Fruit fly (Drosophila melanogaster) whole organism, embryonic: Measurements from ENCODE around the gene CRAT.

Source experiments
- BEAF-32 ChIP-seq: fragments of 200-800 bp; sonication (Bioruptor generic); optimal IDR thresholded peaks from 3 replicates; lab custom pipeline; 2017; ENCODE audit warnings: missing biosample characterization, missing genetic modification characterization, mild to moderate bottlenecking, moderate library complexity, missing genetic modification reagents
- CG10147 ChIP-seq: fragments of 200-800 bp; sonication (Bioruptor generic); optimal IDR thresholded peaks from 2 replicates; lab custom pipeline; 2019; ENCODE audit warnings: missing biosample characterization, mild to moderate bottlenecking, missing genetic modification characterization, moderate library complexity
- CG11695 ChIP-seq: fragments of 200-800 bp; sonication (Bioruptor generic); IDR thresholded peaks from 3 replicates; pipeline ENCODE4 v1.3.6; 2022; ENCODE audit warnings: missing biosample characterization, missing genetic modification characterization
- CG12769 ChIP-seq: fragments of 200-800 bp; sonication (Bioruptor generic); optimal IDR thresholded peaks from 2 replicates; lab custom pipeline; 2019; ENCODE audit warnings: missing biosample characterization, mild to moderate bottlenecking, missing genetic modification characterization, moderate library complexity
- CG13424 ChIP-seq: fragments of 200-800 bp; sonication (Bioruptor generic); optimal IDR thresholded peaks from 2 replicates; lab custom pipeline; 2019; ENCODE audit warnings: missing biosample characterization, mild to moderate bottlenecking, missing genetic modification characterization, moderate library complexity
- CG15514 ChIP-seq: fragments of 200-800 bp; sonication (Bioruptor generic); optimal IDR thresholded peaks from 3 replicates; lab custom pipeline; 2017; ENCODE audit warnings: missing biosample characterization, missing genetic modification characterization, mild to moderate bottlenecking, moderate library complexity, missing genetic modification reagents
- CG17912 ChIP-seq: fragments of 200-800 bp; sonication (Bioruptor generic); optimal IDR thresholded peaks from 2 replicates; lab custom pipeline; 2018; ENCODE audit warnings: missing biosample characterization, mild to moderate bottlenecking, missing genetic modification characterization
- CG1792 ChIP-seq: fragments of 200-800 bp; sonication (Bioruptor generic); optimal IDR thresholded peaks from 2 replicates; lab custom pipeline; 2016; ENCODE audit warnings: missing biosample characterization, missing genetic modification characterization
- CG18262 ChIP-seq: fragments of 200-800 bp; optimal IDR thresholded peaks from 3 replicates; lab custom pipeline; 2019; ENCODE audit warnings: missing biosample characterization, mild to moderate bottlenecking, missing genetic modification characterization, moderate library complexity
- CG30403 ChIP-seq: fragments of 200-800 bp; sonication (Bioruptor generic); optimal IDR thresholded peaks from 3 replicates; lab custom pipeline; 2016; ENCODE audit warnings: missing biosample characterization, missing genetic modification characterization
- CG3281 ChIP-seq: fragments of 200-800 bp; sonication (Bioruptor generic); optimal IDR thresholded peaks from 3 replicates; lab custom pipeline; 2017; ENCODE audit warnings: missing biosample characterization, mild to moderate bottlenecking, missing genetic modification characterization
- CG33213 ChIP-seq: fragments of 200-800 bp; sonication (Bioruptor generic); optimal IDR thresholded peaks from 3 replicates; lab custom pipeline; 2016; ENCODE audit warnings: missing biosample characterization, missing genetic modification characterization
- CG4328 ChIP-seq: fragments of 200-800 bp; sonication (Bioruptor generic); optimal IDR thresholded peaks from 3 replicates; lab custom pipeline; 2017; ENCODE audit warnings: missing biosample characterization, missing genetic modification reagents, missing genetic modification characterization
- CG4360 ChIP-seq: fragments of 200-800 bp; sonication (Bioruptor generic); IDR thresholded peaks from 2 replicates; pipeline ENCODE4 v1.3.6; 2022; ENCODE audit warnings: missing biosample characterization, missing genetic modification characterization
- CG43689 ChIP-seq: fragments of 200-800 bp; sonication (Bioruptor generic); IDR thresholded peaks from 2 replicates; pipeline ENCODE4 v1.3.6; 2022; ENCODE audit warnings: missing biosample characterization, missing genetic modification characterization
- CG4617 ChIP-seq: fragments of 200-800 bp; sonication (Bioruptor generic); optimal IDR thresholded peaks from 3 replicates; lab custom pipeline; 2016; ENCODE audit warnings: missing biosample characterization, missing genetic modification characterization, borderline replicate concordance
- CG4707 ChIP-seq: fragments of 200-800 bp; sonication (Bioruptor generic); optimal IDR thresholded peaks from 2 replicates; lab custom pipeline; 2018; ENCODE audit warnings: missing biosample characterization, mild to moderate bottlenecking, missing genetic modification characterization, moderate library complexity
- CG6272 ChIP-seq: fragments of 200-800 bp; sonication (Bioruptor generic); IDR thresholded peaks from 2 replicates; pipeline ENCODE4 v1.3.6; 2022; ENCODE audit warnings: missing biosample characterization, missing genetic modification characterization
- CG7372 ChIP-seq: fragments of 200-800 bp; sonication (Bioruptor generic); IDR thresholded peaks from 2 replicates; pipeline ENCODE4 v1.3.6; 2022; ENCODE audit warnings: missing biosample characterization, missing genetic modification characterization
- CG7556 ChIP-seq: fragments of 200-800 bp; sonication (Bioruptor generic); optimal IDR thresholded peaks from 2 replicates; lab custom pipeline; 2017; ENCODE audit warnings: missing biosample characterization, mild to moderate bottlenecking, missing genetic modification characterization
- CG7928 ChIP-seq: fragments of 200-800 bp; sonication (Bioruptor generic); optimal IDR thresholded peaks from 2 replicates; lab custom pipeline; 2017; ENCODE audit warnings: missing biosample characterization, mild to moderate bottlenecking, missing genetic modification characterization
- E2f2 ChIP-seq: fragments of 200-800 bp; sonication (Bioruptor generic); IDR thresholded peaks from 2 replicates; pipeline ENCODE4 v1.3.6; 2022; ENCODE audit warnings: missing biosample characterization, missing genetic modification characterization
- Fer2 ChIP-seq: fragments of 200-800 bp; sonication (Bioruptor generic); optimal IDR thresholded peaks from 2 replicates; lab custom pipeline; 2018; ENCODE audit warnings: missing biosample characterization, mild to moderate bottlenecking, missing genetic modification characterization, moderate library complexity
- H2.0 ChIP-seq: fragments of 200-800 bp; sonication (Bioruptor generic); IDR thresholded peaks from 2 replicates; pipeline ENCODE4 v1.3.6; 2022; ENCODE audit warnings: missing biosample characterization, missing genetic modification characterization
- Hsf ChIP-seq: fragments of 200-800 bp; sonication (Bioruptor generic); optimal IDR thresholded peaks from 3 replicates; lab custom pipeline; 2016; ENCODE audit warnings: missing biosample characterization, missing genetic modification characterization
- Mes4 ChIP-seq: fragments of 200-800 bp; sonication (Bioruptor generic); optimal IDR thresholded peaks from 2 replicates; lab custom pipeline; 2016; ENCODE audit warnings: missing biosample characterization, missing genetic modification characterization
- Mrtf ChIP-seq: fragments of 200-800 bp; sonication (Bioruptor generic); IDR thresholded peaks from 3 replicates; pipeline ENCODE4 v1.3.6; 2022; ENCODE audit warnings: missing biosample characterization, missing genetic modification characterization
- Oaz ChIP-seq: fragments of 200-800 bp; sonication (Bioruptor generic); IDR thresholded peaks from 2 replicates; pipeline ENCODE4 v1.3.6; 2022; ENCODE audit warnings: missing biosample characterization, missing genetic modification characterization
- Optix ChIP-seq: fragments of 200-800 bp; sonication (Bioruptor generic); IDR thresholded peaks from 3 replicates; pipeline ENCODE4 v1.3.6; 2022; ENCODE audit warnings: missing biosample characterization, missing genetic modification characterization
- PHDP ChIP-seq: fragments of 200-800 bp; sonication (Bioruptor generic); optimal IDR thresholded peaks from 3 replicates; lab custom pipeline; 2018; ENCODE audit warnings: missing biosample characterization, mild to moderate bottlenecking, missing genetic modification characterization, moderate library complexity
- Sry-β ChIP-seq: fragments of 200-800 bp; sonication (Bioruptor generic); optimal IDR thresholded peaks from 2 replicates; lab custom pipeline; 2018; ENCODE audit warnings: missing biosample characterization, mild to moderate bottlenecking, missing genetic modification characterization, moderate library complexity
- TFAM ChIP-seq: fragments of 200-800 bp; sonication (Bioruptor generic); optimal IDR thresholded peaks from 2 replicates; lab custom pipeline; 2017; ENCODE audit warnings: missing biosample characterization, missing genetic modification characterization, inconsistent platforms
- Xbp1 ChIP-seq: fragments of 200-800 bp; sonication (Bioruptor generic); optimal IDR thresholded peaks from 3 replicates; lab custom pipeline; 2016; ENCODE audit warnings: missing biosample characterization, mild to moderate bottlenecking, missing genetic modification characterization
- Xrp1 ChIP-seq: fragments of 200-800 bp; sonication (Bioruptor generic); IDR thresholded peaks from 2 replicates; pipeline ENCODE4 v1.3.6; 2022; ENCODE audit warnings: missing biosample characterization, missing genetic modification characterization
- gt ChIP-seq: fragments of 200-800 bp; sonication (Bioruptor generic); IDR thresholded peaks from 2 replicates; pipeline ENCODE4 v1.3.6; 2022; ENCODE audit warnings: missing biosample characterization, missing genetic modification characterization
- inv ChIP-seq: fragments of 200-800 bp; sonication (Bioruptor generic); IDR thresholded peaks from 2 replicates; pipeline ENCODE4 v1.3.6; 2022; ENCODE audit warnings: missing biosample characterization, missing genetic modification characterization; ENCODE audit not compliant: partially characterized antibody
- lilli ChIP-seq: fragments of 200-800 bp; sonication (Bioruptor generic); optimal IDR thresholded peaks from 3 replicates; lab custom pipeline; 2016; ENCODE audit warnings: missing biosample characterization, missing genetic modification characterization
- lmd ChIP-seq: fragments of 200-800 bp; sonication (Bioruptor generic); IDR thresholded peaks from 2 replicates; pipeline ENCODE4 v1.3.6; 2022; ENCODE audit warnings: missing biosample characterization, missing genetic modification characterization
- lov ChIP-seq, 2 experiments: fragments of 200-800 bp in 1 of 2; fragments of >200 bp in 1 of 2; sonication (Bioruptor generic) in 1 of 2; IDR thresholded peaks in 1 of 2; optimal IDR thresholded peaks in 1 of 2; 2 replicates in 1 of 2; 3 replicates in 1 of 2; pipeline versions ENCODE4 v1.3.6 to Lab custom; 2017 to 2022; ENCODE audit warnings: missing biosample characterization in 1 of 2, missing genetic modification characterization in 1 of 2
- mam ChIP-seq: fragments of 200-800 bp; sonication (Bioruptor generic); optimal IDR thresholded peaks from 3 replicates; lab custom pipeline; 2016; ENCODE audit warnings: missing biosample characterization, missing genetic modification characterization
- nerfin-1 ChIP-seq: fragments of 200-800 bp; sonication (Bioruptor generic); optimal IDR thresholded peaks from 3 replicates; lab custom pipeline; 2019; ENCODE audit warnings: missing biosample characterization, mild to moderate bottlenecking, missing genetic modification characterization, moderate library complexity
- pho ChIP-seq: fragments of 200-800 bp; sonication (Bioruptor generic); optimal IDR thresholded peaks from 2 replicates; lab custom pipeline; 2016; ENCODE audit warnings: missing biosample characterization, missing genetic modification characterization
- phol ChIP-seq: fragments of 200-800 bp; sonication (Bioruptor generic); optimal IDR thresholded peaks from 3 replicates; lab custom pipeline; 2018; ENCODE audit warnings: missing biosample characterization, mild to moderate bottlenecking, missing genetic modification characterization, moderate library complexity
- psq ChIP-seq: fragments of 200-800 bp; sonication (Bioruptor generic); optimal IDR thresholded peaks from 2 replicates; lab custom pipeline; 2017; ENCODE audit warnings: missing biosample characterization, missing genetic modification characterization
- ranshi ChIP-seq: fragments of 200-800 bp; sonication (Bioruptor generic); IDR thresholded peaks from 2 replicates; pipeline ENCODE4 v1.3.6; 2022; ENCODE audit warnings: missing biosample characterization, missing genetic modification characterization
- sob ChIP-seq: fragments of 200-800 bp; sonication (Bioruptor generic); IDR thresholded peaks from 2 replicates; pipeline ENCODE4 v1.3.6; 2022; ENCODE audit warnings: missing biosample characterization, missing genetic modification characterization
- tio ChIP-seq: fragments of 200-800 bp; sonication (Bioruptor generic); optimal IDR thresholded peaks from 2 replicates; lab custom pipeline; 2017; ENCODE audit warnings: missing biosample characterization, missing genetic modification characterization, inconsistent platforms
- tna ChIP-seq: fragments of 200-800 bp; sonication (Bioruptor generic); IDR thresholded peaks from 2 replicates; pipeline ENCODE4 v1.3.6; 2022; ENCODE audit warnings: missing biosample characterization, missing genetic modification characterization; ENCODE audit not compliant: partially characterized antibody
- yki ChIP-seq: fragments of >200 bp; optimal IDR thresholded peaks from 3 replicates; lab custom pipeline; 2018
- zen2 ChIP-seq: fragments of 200-800 bp; sonication (Bioruptor generic); IDR thresholded peaks from 3 replicates; pipeline ENCODE4 v1.3.6; 2022; ENCODE audit warnings: missing biosample characterization, missing genetic modification characterization; ENCODE audit not compliant: partially characterized antibody

Gene CRAT

dm6 chr3R:6416242-6416641, 40.4 kb upstream of the CRAT start (continued):
- TF ChIP-seq gt (GFP tag; lab: Robert Waterston, UW) (no peak), CG4328 (GFP tag; lab: Kevin White, UChicago) (no peak), CG17912 (GFP tag; lab: Kevin White, UChicago) (no peak), CG4707 (GFP tag; lab: Kevin White, UChicago) (no peak), E2f2 (GFP tag; lab: Robert Waterston, UW) (peak; percentile 48; the same call in 1 of the 2 replicates), lilli (GFP tag; lab: Kevin White, UChicago) (peak; percentile 85), CG43689 (no peak), Xbp1 (GFP tag; lab: Kevin White, UChicago) (peak; percentile 75), PHDP (peak; percentile 82), nerfin-1 (tag; lab: Kevin White, UChicago) (peak; percentile 22), ranshi (GFP tag; lab: Robert Waterston, UW) (peak; percentile 84), CG7928 (GFP tag; lab: Kevin White, UChicago) (peak; percentile 38), Optix (GFP tag; lab: Robert Waterston, UW) (peak; percentile 77; the same call in 2 of the 3 replicates), BEAF-32 (no peak), CG4617 (no peak), CG7372 (GFP tag; lab: Robert Waterston, UW) (peak; percentile 69), mam (GFP tag; lab: Kevin White, UChicago) (peak; percentile 75), CG10147 (GFP tag; lab: Kevin White, UChicago) (peak; percentile 71), CG4360 (peak; percentile 70), zen2 (GFP tag; lab: Robert Waterston, UW) (no peak), Mrtf (GFP tag; lab: Robert Waterston, UW) (peak; percentile 88), Fer2 (peak; percentile 63), inv (GFP tag; lab: Robert Waterston, UW) (no peak), CG11695 (GFP tag; lab: Robert Waterston, UW) (peak; percentile 82), pho (GFP tag; lab: Kevin White, UChicago) (peak; percentile 82), psq (no peak), CG15514 (peak; percentile 78), Sry-β (GFP tag; lab: Kevin White, UChicago) (no peak), CG13424 (tag; lab: Kevin White, UChicago) (peak; percentile 68), yki (lab: Kevin White, UChicago) (no peak), Oaz (GFP tag; lab: Robert Waterston, UW) (peak; percentile 60; the same call in 1 of the 2 replicates), CG1792 (GFP tag; lab: Kevin White, UChicago) (peak; percentile 41), tio (GFP tag; lab: Kevin White, UChicago) (peak; percentile 67), Hsf (peak; percentile 78), H2.0 (GFP tag; lab: Robert Waterston, UW) (peak; percentile 76), CG33213 (peak; percentile 45), CG7556 (GFP tag; lab: Kevin White, UChicago) (peak; percentile 87), Mes4 (GFP tag; lab: Kevin White, UChicago) (peak; percentile 30), TFAM (no peak), CG30403 (GFP tag; lab: Kevin White, UChicago) (peak; percentile 55), sob (GFP tag; lab: Robert Waterston, UW) (peak; percentile 88), lmd (GFP tag; lab: Robert Waterston, UW) (peak; percentile 88), phol (tag; lab: Kevin White, UChicago) (peak; percentile 54), lov (optimal IDR thresholded peaks at IDR 0.05; lab: Kevin White, UChicago) (no peak), lov (GFP tag; IDR thresholded peaks at IDR 0.05; lab: Robert Waterston, UW) (peak; percentile 71; the same call in 1 of the 3 replicates), Xrp1 (GFP tag; lab: Robert Waterston, UW) (peak; percentile 73), CG3281 (GFP tag; lab: Kevin White, UChicago) (peak; percentile 87), tna (no peak), CG18262 (tag; lab: Kevin White, UChicago) (peak; percentile 57), CG12769 (tag; lab: Kevin White, UChicago) (peak; percentile 95), CG6272 (GFP tag; lab: Robert Waterston, UW) (0 out of 2 replicates have a peak, but pooled peaks have one; percentile 37)
